Fruit fly (Drosophila melanogaster) whole organism, embryonic: Measurements from ENCODE around the gene deltaCOP.
A peak's percentile ranks its signal among the peaks of the same experiment; 100 is the strongest.

Source experiments
- C15 ChIP-seq: fragments of 200-800 bp; sonication (Bioruptor generic); IDR thresholded peaks from 3 replicates; pipeline ENCODE4 v1.3.6; 2022; ENCODE audit warnings: missing biosample characterization, missing genetic modification characterization
- CG10321 ChIP-seq: fragments of 200-800 bp; sonication (Bioruptor generic); IDR thresholded peaks from 2 replicates; pipeline ENCODE4 v1.3.6; 2022; ENCODE audit warnings: missing biosample characterization, missing genetic modification characterization
- CG11456 ChIP-seq: fragments of 200-800 bp; sonication (Bioruptor generic); IDR thresholded peaks from 3 replicates; pipeline ENCODE4 v1.3.6; 2022; ENCODE audit warnings: missing biosample characterization, missing genetic modification characterization
- CG11723 ChIP-seq: fragments of 200-800 bp; sonication (Bioruptor generic); optimal IDR thresholded peaks from 2 replicates; lab custom pipeline; 2017; ENCODE audit warnings: missing biosample characterization, mild to moderate bottlenecking, missing genetic modification characterization
- CG13424 ChIP-seq: fragments of 200-800 bp; sonication (Bioruptor generic); optimal IDR thresholded peaks from 2 replicates; lab custom pipeline; 2019; ENCODE audit warnings: missing biosample characterization, mild to moderate bottlenecking, missing genetic modification characterization, moderate library complexity
- CG14710 ChIP-seq: fragments of 200-800 bp; sonication (Bioruptor generic); optimal IDR thresholded peaks from 3 replicates; lab custom pipeline; 2019; ENCODE audit warnings: missing biosample characterization, mild to moderate bottlenecking, missing genetic modification characterization, moderate library complexity
- CG15696 ChIP-seq: fragments of 200-800 bp; sonication (Bioruptor generic); optimal IDR thresholded peaks from 2 replicates; lab custom pipeline; 2019; ENCODE audit warnings: missing biosample characterization, mild to moderate bottlenecking, missing genetic modification characterization, moderate library complexity
- CG1603 ChIP-seq: fragments of 200-800 bp; sonication (Bioruptor generic); optimal IDR thresholded peaks from 2 replicates; lab custom pipeline; 2019; ENCODE audit warnings: missing biosample characterization, mild to moderate bottlenecking, missing genetic modification characterization, moderate library complexity
- CG17359 ChIP-seq: fragments of 200-800 bp; sonication (Bioruptor generic); optimal IDR thresholded peaks from 3 replicates; lab custom pipeline; 2018; ENCODE audit warnings: missing biosample characterization, mild to moderate bottlenecking, missing genetic modification characterization, moderate library complexity
- CG17912 ChIP-seq: fragments of 200-800 bp; sonication (Bioruptor generic); optimal IDR thresholded peaks from 2 replicates; lab custom pipeline; 2018; ENCODE audit warnings: missing biosample characterization, mild to moderate bottlenecking, missing genetic modification characterization
- CG18262 ChIP-seq: fragments of 200-800 bp; optimal IDR thresholded peaks from 3 replicates; lab custom pipeline; 2019; ENCODE audit warnings: missing biosample characterization, mild to moderate bottlenecking, missing genetic modification characterization, moderate library complexity
- CG18619 ChIP-seq: fragments of 200-800 bp; sonication (Bioruptor generic); optimal IDR thresholded peaks from 3 replicates; lab custom pipeline; 2017; ENCODE audit warnings: missing biosample characterization, mild to moderate bottlenecking, missing genetic modification characterization
- CG2120 ChIP-seq: fragments of 200-800 bp; sonication (Bioruptor generic); optimal IDR thresholded peaks from 3 replicates; lab custom pipeline; 2016; ENCODE audit warnings: missing biosample characterization, missing genetic modification characterization
- CG30403 ChIP-seq: fragments of 200-800 bp; sonication (Bioruptor generic); optimal IDR thresholded peaks from 3 replicates; lab custom pipeline; 2016; ENCODE audit warnings: missing biosample characterization, missing genetic modification characterization
- CG31365 ChIP-seq: fragments of 200-800 bp; sonication (Bioruptor generic); optimal IDR thresholded peaks from 2 replicates; lab custom pipeline; 2018; ENCODE audit warnings: missing biosample characterization, mild to moderate bottlenecking, missing genetic modification characterization
- CG3163 ChIP-seq: fragments of 200-800 bp; sonication (Bioruptor generic); optimal IDR thresholded peaks from 3 replicates; lab custom pipeline; 2016; ENCODE audit warnings: missing biosample characterization, missing genetic modification characterization
- CG32767 ChIP-seq: fragments of 200-800 bp; sonication (Bioruptor generic); IDR thresholded peaks from 2 replicates; pipeline ENCODE4 v1.3.6; 2022; ENCODE audit warnings: missing biosample characterization, missing genetic modification characterization
- CG3838 ChIP-seq: fragments of 200-800 bp; sonication (Bioruptor generic); optimal IDR thresholded peaks from 3 replicates; lab custom pipeline; 2016; ENCODE audit warnings: missing biosample characterization, missing genetic modification characterization
- CrebB ChIP-seq: fragments of 200-800 bp; sonication (Bioruptor generic); optimal IDR thresholded peaks from 3 replicates; lab custom pipeline; 2018; ENCODE audit warnings: missing biosample characterization, mild to moderate bottlenecking, missing genetic modification characterization
- D19A ChIP-seq: fragments of 200-800 bp; optimal IDR thresholded peaks from 3 replicates; lab custom pipeline; 2019; ENCODE audit warnings: missing biosample characterization, mild to moderate bottlenecking, missing genetic modification characterization, moderate library complexity
- Dek ChIP-seq: fragments of 200-800 bp; sonication (Bioruptor generic); optimal IDR thresholded peaks from 3 replicates; lab custom pipeline; 2019; ENCODE audit warnings: missing biosample characterization, mild to moderate bottlenecking, missing genetic modification characterization, moderate library complexity
- Ets65A ChIP-seq: fragments of 200-800 bp; sonication (Bioruptor generic); peaks from one replicate; lab custom pipeline; 2016; ENCODE audit warnings: missing biosample characterization, missing genetic modification characterization
- HLH4C ChIP-seq: fragments of 200-800 bp; sonication (Bioruptor generic); IDR thresholded peaks from 3 replicates; pipeline ENCODE4 v1.3.6; 2022; ENCODE audit warnings: missing biosample characterization, missing genetic modification characterization; ENCODE audit not compliant: partially characterized antibody
- HLHmδ ChIP-seq: fragments of 200-800 bp; sonication (Bioruptor generic); optimal IDR thresholded peaks from 2 replicates; lab custom pipeline; 2018; ENCODE audit warnings: missing biosample characterization, mild to moderate bottlenecking, missing genetic modification characterization, moderate library complexity
- Lpt ChIP-seq: fragments of >200 bp; optimal IDR thresholded peaks from 2 replicates; lab custom pipeline; 2018; ENCODE audit warnings: missing biosample characterization, missing genetic modification characterization
- MESR4 ChIP-seq: fragments of 200-800 bp; sonication (Bioruptor generic); optimal IDR thresholded peaks from 2 replicates; lab custom pipeline; 2018; ENCODE audit warnings: missing biosample characterization, mild to moderate bottlenecking, missing genetic modification characterization, moderate library complexity
- Scr ChIP-seq: fragments of 200-800 bp; sonication (Bioruptor generic); IDR thresholded peaks from 2 replicates; pipeline ENCODE4 v1.3.6; 2022; ENCODE audit warnings: missing biosample characterization, missing genetic modification characterization; ENCODE audit not compliant: partially characterized antibody
- Sox100B ChIP-seq: fragments of 200-800 bp; sonication (Bioruptor generic); optimal IDR thresholded peaks from 3 replicates; lab custom pipeline; 2018; ENCODE audit warnings: missing biosample characterization, mild to moderate bottlenecking, missing genetic modification characterization
- Spps ChIP-seq: fragments of 200-800 bp; sonication (Bioruptor generic); optimal IDR thresholded peaks from 2 replicates; lab custom pipeline; 2018; ENCODE audit warnings: missing biosample characterization, mild to moderate bottlenecking, missing genetic modification characterization
- Stat92E ChIP-seq, 3 experiments: fragments of >200 bp in 2 of 3; fragments of 200-800 bp in 1 of 3; sonication (Bioruptor generic) in 1 of 3; optimal IDR thresholded peaks; 2 replicates each; lab custom pipeline; 2017 to 2019; ENCODE audit warnings: missing biosample characterization in 3 of 3, missing genetic modification characterization in 3 of 3, mild to moderate bottlenecking in 1 of 3, moderate library complexity in 1 of 3
- cad ChIP-seq: fragments of >200 bp; optimal IDR thresholded peaks from 2 replicates; lab custom pipeline; 2017; ENCODE audit warnings: missing biosample characterization, missing genetic modification characterization
- cato ChIP-seq: fragments of 200-800 bp; sonication (Bioruptor generic); optimal IDR thresholded peaks from 2 replicates; lab custom pipeline; 2016; ENCODE audit warnings: missing biosample characterization, missing genetic modification characterization, borderline replicate concordance
- dati ChIP-seq: fragments of 200-800 bp; sonication (Bioruptor generic); IDR thresholded peaks from 2 replicates; pipeline ENCODE4 v1.3.6; 2022; ENCODE audit warnings: missing biosample characterization, missing genetic modification characterization
- disco-r ChIP-seq: fragments of 200-800 bp; sonication (Bioruptor generic); optimal IDR thresholded peaks from 2 replicates; lab custom pipeline; 2016; ENCODE audit warnings: missing biosample characterization, missing genetic modification characterization
- emc ChIP-seq: fragments of 200-800 bp; sonication (Bioruptor generic); optimal IDR thresholded peaks from 2 replicates; lab custom pipeline; 2016; ENCODE audit warnings: missing biosample characterization, missing genetic modification characterization
- grn ChIP-seq: fragments of 200-800 bp; sonication (Bioruptor generic); optimal IDR thresholded peaks from 3 replicates; lab custom pipeline; 2017; ENCODE audit warnings: missing biosample characterization, missing genetic modification characterization
- gsb-n ChIP-seq: fragments of 200-800 bp; sonication (Bioruptor generic); optimal IDR thresholded peaks from 3 replicates; lab custom pipeline; 2018; ENCODE audit warnings: missing biosample characterization, mild to moderate bottlenecking, missing genetic modification characterization
- lmd ChIP-seq: fragments of 200-800 bp; sonication (Bioruptor generic); IDR thresholded peaks from 2 replicates; pipeline ENCODE4 v1.3.6; 2022; ENCODE audit warnings: missing biosample characterization, missing genetic modification characterization
- lola ChIP-seq, 3 experiments: fragments of >200 bp in 2 of 3; fragments of 200-800 bp in 1 of 3; sonication (Bioruptor generic) in 1 of 3; optimal IDR thresholded peaks; 2 replicates each; lab custom pipeline; 2017 to 2019; ENCODE audit warnings: missing biosample characterization in 3 of 3, missing genetic modification characterization in 3 of 3, mild to moderate bottlenecking in 1 of 3, moderate library complexity in 1 of 3
- lov ChIP-seq, 2 experiments: fragments of 200-800 bp in 1 of 2; fragments of >200 bp in 1 of 2; sonication (Bioruptor generic) in 1 of 2; IDR thresholded peaks in 1 of 2; optimal IDR thresholded peaks in 1 of 2; 2 replicates in 1 of 2; 3 replicates in 1 of 2; pipeline versions ENCODE4 v1.3.6 to Lab custom; 2017 to 2022; ENCODE audit warnings: missing biosample characterization in 1 of 2, missing genetic modification characterization in 1 of 2
- mam ChIP-seq: fragments of 200-800 bp; sonication (Bioruptor generic); optimal IDR thresholded peaks from 3 replicates; lab custom pipeline; 2016; ENCODE audit warnings: missing biosample characterization, missing genetic modification characterization
- mirr ChIP-seq: fragments of 200-800 bp; sonication (Bioruptor generic); optimal IDR thresholded peaks from 3 replicates; lab custom pipeline; 2018; ENCODE audit warnings: missing biosample characterization, mild to moderate bottlenecking, missing genetic modification characterization
- pfk ChIP-seq: fragments of 200-800 bp; sonication (Bioruptor generic); optimal IDR thresholded peaks from 2 replicates; lab custom pipeline; 2018; ENCODE audit warnings: missing biosample characterization, mild to moderate bottlenecking, missing genetic modification characterization, moderate library complexity
- pita ChIP-seq: fragments of 200-800 bp; sonication (Bioruptor generic); optimal IDR thresholded peaks from 2 replicates; lab custom pipeline; 2017; ENCODE audit warnings: missing biosample characterization, mild to moderate bottlenecking, missing genetic modification characterization
- psq ChIP-seq: fragments of 200-800 bp; sonication (Bioruptor generic); optimal IDR thresholded peaks from 2 replicates; lab custom pipeline; 2017; ENCODE audit warnings: missing biosample characterization, missing genetic modification characterization
- sob ChIP-seq: fragments of 200-800 bp; sonication (Bioruptor generic); IDR thresholded peaks from 2 replicates; pipeline ENCODE4 v1.3.6; 2022; ENCODE audit warnings: missing biosample characterization, missing genetic modification characterization
- tgo ChIP-seq: fragments of 200-800 bp; sonication (Bioruptor generic); IDR thresholded peaks from 3 replicates; pipeline ENCODE4 v1.3.6; 2022; ENCODE audit warnings: missing biosample characterization, missing genetic modification characterization
- tup ChIP-seq: fragments of 200-800 bp; sonication (Bioruptor generic); optimal IDR thresholded peaks from 2 replicates; lab custom pipeline; 2016; ENCODE audit warnings: missing biosample characterization, mild to moderate bottlenecking, missing genetic modification characterization, moderate library complexity
- tx ChIP-seq: fragments of 200-800 bp; sonication (Bioruptor generic); optimal IDR thresholded peaks from 2 replicates; lab custom pipeline; 2016; ENCODE audit warnings: missing biosample characterization, missing genetic modification characterization

The deltaCOP gene

dm6 chrX:1877107-1877736 lies 15.6 kb upstream of the deltaCOP start, which contains the start of the genes CG14817 and CG14805 (continued):
- TF ChIP-seq gsb-n: peak; percentile 67
- no peak for TF ChIP-seq CG1603 (tag; lab: Kevin White, UChicago)
- TF ChIP-seq tup (GFP tag; lab: Kevin White, UChicago): no peak
- no peak for TF ChIP-seq Lpt
- TF ChIP-seq CG11456 (GFP tag; lab: Robert Waterston, UW): peak; percentile 77; the same call in 2 of the 3 replicates
- peak; percentile 84 for TF ChIP-seq CG17912 (GFP tag; lab: Kevin White, UChicago)
- peak; percentile 74 for TF ChIP-seq pfk (GFP tag; lab: Kevin White, UChicago)
- TF ChIP-seq Scr (GFP tag; lab: Robert Waterston, UW): peak; percentile 56
- peak; percentile 17; the same call in 1 of the 2 replicates for TF ChIP-seq lmd
- no peak for TF ChIP-seq Stat92E (GFP tag; optimal IDR thresholded peaks at IDR 0.05; lab: Kevin White, UChicago)
- no peak for TF ChIP-seq cad (GFP tag; lab: Kevin White, UChicago)
- peak in 1 of 3 experiments; percentile 20 for TF ChIP-seq lola (GFP tag; optimal IDR thresholded peaks at IDR 0.05; lab: Kevin White, UChicago)
- TF ChIP-seq CG14710 (tag; lab: Kevin White, UChicago): peak; percentile 66
- TF ChIP-seq CG11723 (GFP tag; lab: Kevin White, UChicago): peak; percentile 62
- peak; percentile 91 for TF ChIP-seq Ets65A (GFP tag; lab: Kevin White, UChicago)
- TF ChIP-seq Spps (tag; lab: Kevin White, UChicago): peak; percentile 56
- TF ChIP-seq CG2120 (GFP tag; lab: Kevin White, UChicago): peak; percentile 7
- peak; percentile 15 for TF ChIP-seq disco-r (GFP tag; lab: Kevin White, UChicago)
- peak; percentile 58 for TF ChIP-seq CG18262 (tag; lab: Kevin White, UChicago)
- TF ChIP-seq CG31365 (tag; lab: Kevin White, UChicago): peak; percentile 76
- TF ChIP-seq emc (GFP tag; lab: Kevin White, UChicago): no peak
- TF ChIP-seq CG30403: peak; percentile 41
- peak; percentile 43 for TF ChIP-seq Dek (tag; lab: Kevin White, UChicago)
- TF ChIP-seq CG18619 (GFP tag; lab: Kevin White, UChicago): peak; percentile 79
- TF ChIP-seq MESR4 (GFP tag; lab: Kevin White, UChicago): peak; percentile 87
- TF ChIP-seq psq: no peak
- no peak for TF ChIP-seq pita (GFP tag; lab: Kevin White, UChicago)
- 0 out of 3 replicates have a peak, but pooled peaks have one; percentile 44 for TF ChIP-seq C15 (GFP tag; lab: Robert Waterston, UW)
- peak; percentile 64 for TF ChIP-seq sob (GFP tag; lab: Robert Waterston, UW)
- TF ChIP-seq HLH4C (GFP tag; lab: Robert Waterston, UW): peak; percentile 45; the same call in 2 of the 3 replicates
- TF ChIP-seq CG17359 (tag; lab: Kevin White, UChicago): peak; percentile 73
- no peak for TF ChIP-seq tx (GFP tag; lab: Kevin White, UChicago)
- peak; percentile 81 for TF ChIP-seq HLHmδ (GFP tag; lab: Kevin White, UChicago)
- no peak for TF ChIP-seq CG32767 (GFP tag; lab: Robert Waterston, UW)
- TF ChIP-seq D19A (tag; lab: Kevin White, UChicago): peak; percentile 21
- TF ChIP-seq dati (GFP tag; lab: Robert Waterston, UW): no peak
- TF ChIP-seq tgo (GFP tag; lab: Robert Waterston, UW): peak; percentile 48; the same call in 1 of the 3 replicates
- no peak for TF ChIP-seq cato (GFP tag; lab: Kevin White, UChicago)
- no peak for TF ChIP-seq grn (GFP tag; lab: Kevin White, UChicago)
- TF ChIP-seq lov (optimal IDR thresholded peaks at IDR 0.05; lab: Kevin White, UChicago): no peak
- peak; percentile 71; the same call in 1 of the 3 replicates for TF ChIP-seq lov (GFP tag; IDR thresholded peaks at IDR 0.05; lab: Robert Waterston, UW)
- TF ChIP-seq CG3163 (GFP tag; lab: Kevin White, UChicago): no peak
- TF ChIP-seq CG3838: no peak
- no peak for TF ChIP-seq Sox100B (GFP tag; lab: Kevin White, UChicago)
- TF ChIP-seq mirr (GFP tag; lab: Kevin White, UChicago): peak; percentile 93
- no peak for TF ChIP-seq mam
- no peak for TF ChIP-seq CG10321 (GFP tag; lab: Robert Waterston, UW)
- TF ChIP-seq CG15696 (tag; lab: Kevin White, UChicago): no peak
- TF ChIP-seq CG13424 (tag; lab: Kevin White, UChicago): peak; percentile 47
- TF ChIP-seq CrebB (tag; lab: Kevin White, UChicago): peak; percentile 90
